Worm (Caenorhabditis elegans): Measurements from ENCODE around the gene sdz-32.
A peak's percentile ranks its signal among the peaks of the same experiment; 100 is the strongest.

- TF ChIP-seq sox-4 (tag; optimal IDR thresholded peaks at IDR 0.05) (no peak), sdc-2 (tag; optimal IDR thresholded peaks at IDR 0.05) (no peak), nfya-1 (tag; optimal IDR thresholded peaks at IDR 0.05) (peak; percentile 32), pha-4 (tag; optimal IDR thresholded peaks at IDR 0.05) (no peak), pat-9 (tag; optimal IDR thresholded peaks at IDR 0.05) (no peak), che-1 (tag; optimal IDR thresholded peaks at IDR 0.05) (peak; percentile 22)
Observed at ce11 chrII:3502520-3503323, 28.9 kb downstream of the sdz-32 start, which contains the start of the genes col-71 and Y49F6B.2.
